Fruit fly (Drosophila melanogaster) whole organism, embryonic: ENCODE data around the gene CG2681.

Experiments
- Adf1 ChIP-seq: fragments of 200-800 bp; sonication (Bioruptor generic); IDR thresholded peaks from 2 replicates; pipeline ENCODE4 v1.3.6; 2022; ENCODE audit warnings: missing biosample characterization, missing genetic modification characterization
- CG10565 ChIP-seq: fragments of 200-800 bp; sonication (Bioruptor generic); optimal IDR thresholded peaks from 3 replicates; lab custom pipeline; 2016; ENCODE audit warnings: missing biosample characterization, mild to moderate bottlenecking, missing genetic modification characterization
- CG11085 ChIP-seq: fragments of 200-800 bp; sonication (Bioruptor generic); IDR thresholded peaks from 2 replicates; pipeline ENCODE4 v1.3.6; 2022; ENCODE audit warnings: missing biosample characterization, missing genetic modification characterization
- CG11247 ChIP-seq: fragments of 200-800 bp; sonication (Bioruptor generic); IDR thresholded peaks from 2 replicates; pipeline ENCODE4 v1.3.6; 2022; ENCODE audit warnings: missing biosample characterization, missing genetic modification characterization
- CG11560 ChIP-seq: fragments of 200-800 bp; sonication (Bioruptor generic); IDR thresholded peaks from 3 replicates; pipeline ENCODE4 v1.3.6; 2022; ENCODE audit warnings: missing biosample characterization, missing genetic modification characterization
- CG12071 ChIP-seq: fragments of 200-800 bp; sonication (Bioruptor generic); optimal IDR thresholded peaks from 3 replicates; lab custom pipeline; 2018; ENCODE audit warnings: missing biosample characterization, mild to moderate bottlenecking, missing genetic modification characterization
- CG12219 ChIP-seq: fragments of 200-800 bp; sonication (Bioruptor generic); optimal IDR thresholded peaks from 3 replicates; lab custom pipeline; 2018; ENCODE audit warnings: missing biosample characterization, mild to moderate bottlenecking, missing genetic modification characterization
- CG15011 ChIP-seq: fragments of 200-800 bp; sonication (Bioruptor generic); optimal IDR thresholded peaks from 3 replicates; lab custom pipeline; 2018; ENCODE audit warnings: missing biosample characterization, mild to moderate bottlenecking, missing genetic modification characterization
- CG15073 ChIP-seq: fragments of 200-800 bp; sonication (Bioruptor generic); optimal IDR thresholded peaks from 2 replicates; lab custom pipeline; 2016; ENCODE audit warnings: missing biosample characterization, missing genetic modification characterization
- CG15479 ChIP-seq: fragments of 200-800 bp; sonication (Bioruptor generic); optimal IDR thresholded peaks from 3 replicates; lab custom pipeline; 2019; ENCODE audit warnings: missing biosample characterization, mild to moderate bottlenecking, missing genetic modification characterization, moderate library complexity
- CG18262 ChIP-seq: fragments of 200-800 bp; optimal IDR thresholded peaks from 3 replicates; lab custom pipeline; 2019; ENCODE audit warnings: missing biosample characterization, mild to moderate bottlenecking, missing genetic modification characterization, moderate library complexity
- CG2129 ChIP-seq: fragments of 200-800 bp; sonication (Bioruptor generic); IDR thresholded peaks from 2 replicates; pipeline ENCODE4 v1.3.6; 2022; ENCODE audit warnings: missing biosample characterization, missing genetic modification characterization; ENCODE audit not compliant: partially characterized antibody
- CG3065 ChIP-seq: fragments of 200-800 bp; sonication (Bioruptor generic); optimal IDR thresholded peaks from 2 replicates; lab custom pipeline; 2016; ENCODE audit warnings: missing biosample characterization, missing genetic modification characterization
- CG34224 ChIP-seq: fragments of 200-800 bp; sonication (Bioruptor generic); IDR thresholded peaks from 3 replicates; pipeline ENCODE4 v1.3.6; 2022; ENCODE audit warnings: missing biosample characterization, missing genetic modification characterization; ENCODE audit not compliant: partially characterized antibody
- CG43689 ChIP-seq: fragments of 200-800 bp; sonication (Bioruptor generic); IDR thresholded peaks from 2 replicates; pipeline ENCODE4 v1.3.6; 2022; ENCODE audit warnings: missing biosample characterization, missing genetic modification characterization
- CG4617 ChIP-seq: fragments of 200-800 bp; sonication (Bioruptor generic); optimal IDR thresholded peaks from 3 replicates; lab custom pipeline; 2016; ENCODE audit warnings: missing biosample characterization, missing genetic modification characterization, borderline replicate concordance
- CG6654 ChIP-seq: fragments of 200-800 bp; sonication (Bioruptor generic); optimal IDR thresholded peaks from 2 replicates; lab custom pipeline; 2017; ENCODE audit warnings: missing biosample characterization, mild to moderate bottlenecking, missing genetic modification characterization
- CG7372 ChIP-seq: fragments of 200-800 bp; sonication (Bioruptor generic); IDR thresholded peaks from 2 replicates; pipeline ENCODE4 v1.3.6; 2022; ENCODE audit warnings: missing biosample characterization, missing genetic modification characterization
- CG8388 ChIP-seq: fragments of 200-800 bp; sonication (Bioruptor generic); optimal IDR thresholded peaks from 2 replicates; lab custom pipeline; 2019; ENCODE audit warnings: missing biosample characterization, mild to moderate bottlenecking, missing genetic modification characterization, moderate library complexity
- CHES-1-like ChIP-seq: fragments of 200-800 bp; sonication (Bioruptor generic); optimal IDR thresholded peaks from 2 replicates; lab custom pipeline; 2016; ENCODE audit warnings: missing biosample characterization, missing genetic modification characterization
- Dip3 ChIP-seq: fragments of 200-800 bp; sonication (Bioruptor generic); optimal IDR thresholded peaks from 3 replicates; lab custom pipeline; 2016; ENCODE audit warnings: missing biosample characterization, missing genetic modification characterization
- Doc2 ChIP-seq: fragments of 200-800 bp; sonication (Bioruptor generic); IDR thresholded peaks from 2 replicates; pipeline ENCODE4 v1.3.6; 2022; ENCODE audit warnings: missing biosample characterization, missing genetic modification characterization
- HLHmδ ChIP-seq: fragments of 200-800 bp; sonication (Bioruptor generic); optimal IDR thresholded peaks from 2 replicates; lab custom pipeline; 2018; ENCODE audit warnings: missing biosample characterization, mild to moderate bottlenecking, missing genetic modification characterization, moderate library complexity
- MTF-1 ChIP-seq: fragments of 200-800 bp; sonication (Bioruptor generic); optimal IDR thresholded peaks from 2 replicates; lab custom pipeline; 2018; ENCODE audit warnings: missing biosample characterization, mild to moderate bottlenecking, missing genetic modification characterization, borderline replicate concordance
- NC2α ChIP-seq: fragments of 200-800 bp; sonication (Bioruptor generic); optimal IDR thresholded peaks from 2 replicates; lab custom pipeline; 2016; ENCODE audit warnings: missing biosample characterization, missing genetic modification characterization
- Taf1 ChIP-seq: fragments of 200-800 bp; sonication (Bioruptor generic); IDR thresholded peaks from 2 replicates; pipeline ENCODE4 v1.3.6; 2022; ENCODE audit warnings: missing biosample characterization, missing genetic modification characterization
- Xbp1 ChIP-seq: fragments of 200-800 bp; sonication (Bioruptor generic); optimal IDR thresholded peaks from 3 replicates; lab custom pipeline; 2016; ENCODE audit warnings: missing biosample characterization, mild to moderate bottlenecking, missing genetic modification characterization
- Xrp1 ChIP-seq: fragments of 200-800 bp; sonication (Bioruptor generic); IDR thresholded peaks from 2 replicates; pipeline ENCODE4 v1.3.6; 2022; ENCODE audit warnings: missing biosample characterization, missing genetic modification characterization
- bab2 ChIP-seq: fragments of 200-800 bp; sonication (Bioruptor generic); optimal IDR thresholded peaks from 2 replicates; lab custom pipeline; 2016; ENCODE audit warnings: missing biosample characterization, missing genetic modification characterization
- chif ChIP-seq, 2 experiments: fragments of 200-800 bp; sonication (Bioruptor generic); optimal IDR thresholded peaks; 3 replicates each; lab custom pipeline; 2016; ENCODE audit warnings: missing biosample characterization in 2 of 2, missing genetic modification characterization in 2 of 2
- ci ChIP-seq: fragments of 200-800 bp; sonication (Bioruptor generic); IDR thresholded peaks from 3 replicates; pipeline ENCODE4 v1.3.6; 2022; ENCODE audit warnings: missing biosample characterization, missing genetic modification characterization
- crp ChIP-seq, 2 experiments: fragments of 200-800 bp; sonication (Bioruptor generic); optimal IDR thresholded peaks; 2 replicates in 1 of 2; 3 replicates in 1 of 2; lab custom pipeline; 2017; ENCODE audit warnings: missing biosample characterization in 2 of 2, missing genetic modification characterization in 2 of 2, mild to moderate bottlenecking in 1 of 2, moderate library complexity in 1 of 2
- dati ChIP-seq: fragments of 200-800 bp; sonication (Bioruptor generic); IDR thresholded peaks from 2 replicates; pipeline ENCODE4 v1.3.6; 2022; ENCODE audit warnings: missing biosample characterization, missing genetic modification characterization
- dm ChIP-seq: fragments of 200-800 bp; sonication (Bioruptor generic); optimal IDR thresholded peaks from 3 replicates; lab custom pipeline; 2016; ENCODE audit warnings: missing biosample characterization, missing genetic modification characterization
- dmrt11E ChIP-seq: fragments of 200-800 bp; sonication (Bioruptor generic); optimal IDR thresholded peaks from 3 replicates; lab custom pipeline; 2018; ENCODE audit warnings: missing biosample characterization, mild to moderate bottlenecking, missing genetic modification characterization, moderate library complexity
- gem ChIP-seq: fragments of 200-800 bp; sonication (Bioruptor generic); optimal IDR thresholded peaks from 2 replicates; lab custom pipeline; 2019; ENCODE audit warnings: missing biosample characterization, mild to moderate bottlenecking, missing genetic modification characterization, moderate library complexity
- her ChIP-seq: fragments of 200-800 bp; sonication (Bioruptor generic); optimal IDR thresholded peaks from 2 replicates; lab custom pipeline; 2016; ENCODE audit warnings: missing biosample characterization, missing genetic modification characterization
- inv ChIP-seq: fragments of 200-800 bp; sonication (Bioruptor generic); IDR thresholded peaks from 2 replicates; pipeline ENCODE4 v1.3.6; 2022; ENCODE audit warnings: missing biosample characterization, missing genetic modification characterization; ENCODE audit not compliant: partially characterized antibody
- repo ChIP-seq: fragments of 200-800 bp; sonication (Bioruptor generic); optimal IDR thresholded peaks from 2 replicates; lab custom pipeline; 2016; ENCODE audit warnings: missing biosample characterization, missing genetic modification characterization
- sd ChIP-seq: fragments of 200-800 bp; sonication (Bioruptor generic); optimal IDR thresholded peaks from 3 replicates; lab custom pipeline; 2018; ENCODE audit warnings: missing biosample characterization, mild to moderate bottlenecking, missing genetic modification characterization, moderate library complexity
- slp2 ChIP-seq: fragments of 200-800 bp; sonication (Bioruptor generic); optimal IDR thresholded peaks from 2 replicates; lab custom pipeline; 2016; ENCODE audit warnings: missing biosample characterization, missing genetic modification characterization
- sob ChIP-seq: fragments of 200-800 bp; sonication (Bioruptor generic); IDR thresholded peaks from 2 replicates; pipeline ENCODE4 v1.3.6; 2022; ENCODE audit warnings: missing biosample characterization, missing genetic modification characterization
- sug ChIP-seq: fragments of 200-800 bp; optimal IDR thresholded peaks from 2 replicates; lab custom pipeline; 2019; ENCODE audit warnings: missing biosample characterization, mild to moderate bottlenecking, missing genetic modification characterization, moderate library complexity
- tio ChIP-seq: fragments of 200-800 bp; sonication (Bioruptor generic); optimal IDR thresholded peaks from 2 replicates; lab custom pipeline; 2017; ENCODE audit warnings: missing biosample characterization, missing genetic modification characterization, inconsistent platforms
- ttk ChIP-seq: fragments of 200-800 bp; sonication (Bioruptor generic); IDR thresholded peaks from 2 replicates; pipeline ENCODE4 v2.1.2; 2022; ENCODE audit warnings: missing biosample characterization, missing genetic modification characterization
- tup ChIP-seq: fragments of 200-800 bp; sonication (Bioruptor generic); optimal IDR thresholded peaks from 2 replicates; lab custom pipeline; 2016; ENCODE audit warnings: missing biosample characterization, mild to moderate bottlenecking, missing genetic modification characterization, moderate library complexity
- vnd ChIP-seq: fragments of 200-800 bp; sonication (Bioruptor generic); IDR thresholded peaks from 3 replicates; pipeline ENCODE4 v1.3.6; 2022; ENCODE audit warnings: missing biosample characterization, missing genetic modification characterization; ENCODE audit not compliant: partially characterized antibody
- wdn ChIP-seq: fragments of 200-800 bp; sonication (Bioruptor generic); IDR thresholded peaks from 2 replicates; pipeline ENCODE4 v1.3.6; 2022; ENCODE audit warnings: missing biosample characterization, missing genetic modification characterization
- zf30C ChIP-seq: fragments of 200-800 bp; sonication (Bioruptor generic); optimal IDR thresholded peaks from 3 replicates; lab custom pipeline; 2018; ENCODE audit warnings: missing biosample characterization, mild to moderate bottlenecking, missing genetic modification characterization
- zfh2 ChIP-seq: fragments of 200-800 bp; sonication (Bioruptor generic); optimal IDR thresholded peaks from 2 replicates; lab custom pipeline; 2016; ENCODE audit warnings: missing biosample characterization, missing genetic modification characterization

Gene CG2681

dm6 chrX:2744042-2744441 is 35.6 kb downstream of the CG2681 start, which contains the start of gene Syx4 (continued):
- peak; percentile 87 for TF ChIP-seq CG18262 (tag; lab: Kevin White, UChicago)
- TF ChIP-seq zfh2 (GFP tag; lab: Kevin White, UChicago) = peak; percentile 89
- TF ChIP-seq ttk = peak; percentile 86
- TF ChIP-seq CG8388 (GFP tag; lab: Kevin White, UChicago) = peak; percentile 87
- TF ChIP-seq dati = peak; percentile 26; the same call in 1 of the 2 replicates
- TF ChIP-seq CG3065 = peak; percentile 46
- TF ChIP-seq dm (GFP tag; lab: Kevin White, UChicago) = peak; percentile 73
- peak; percentile 86 for TF ChIP-seq tup
- no peak for TF ChIP-seq zf30C (GFP tag; lab: Kevin White, UChicago)
- peak; percentile 89 for TF ChIP-seq Xbp1 (GFP tag; lab: Kevin White, UChicago)
- TF ChIP-seq CG43689 (GFP tag; lab: Robert Waterston, UW) = peak; percentile 74
- TF ChIP-seq CG7372 (GFP tag; lab: Robert Waterston, UW) = peak; percentile 83
- TF ChIP-seq HLHmδ = no peak
- peak; percentile 96 for TF ChIP-seq ci
- peak; percentile 71; the same call in 2 of the 3 replicates for TF ChIP-seq CG11560 (tag; lab: Robert Waterston, UW)
- peak; percentile 94 for TF ChIP-seq CG12071
- TF ChIP-seq CG4617 (GFP tag; lab: Kevin White, UChicago) = peak; percentile 46
- peak in 1 of 2 experiments; percentile 27 for TF ChIP-seq crp (GFP tag; optimal IDR thresholded peaks at IDR 0.05; lab: Kevin White, UChicago)
- no peak for TF ChIP-seq CG2129 (GFP tag; lab: Robert Waterston, UW)
- TF ChIP-seq sug (tag; lab: Kevin White, UChicago) = peak; percentile 64
- TF ChIP-seq Taf1 (GFP tag; lab: Robert Waterston, UW) = peak; percentile 83
- peak; percentile 78 for TF ChIP-seq CG6654 (GFP tag; lab: Kevin White, UChicago)
- TF ChIP-seq CG10565 = no peak
- TF ChIP-seq CG34224 = no peak
- no peak for TF ChIP-seq CG15073 (GFP tag; lab: Kevin White, UChicago)
- no peak for TF ChIP-seq CG15479 (GFP tag; lab: Kevin White, UChicago)
- peak; percentile 91 for TF ChIP-seq CHES-1-like (GFP tag; lab: Kevin White, UChicago)
- TF ChIP-seq bab2 = peak; percentile 89
- TF ChIP-seq her (GFP tag; lab: Kevin White, UChicago) = peak; percentile 90
- TF ChIP-seq Adf1 (GFP tag; lab: Robert Waterston, UW) = peak; percentile 64; the same call in 1 of the 2 replicates
- TF ChIP-seq slp2 (GFP tag; lab: Kevin White, UChicago) = peak; percentile 79
- TF ChIP-seq tio (GFP tag; lab: Kevin White, UChicago) = peak; percentile 86
- peak; percentile 83 for TF ChIP-seq wdn
- TF ChIP-seq sd = peak; percentile 79
- peak; percentile 94 for TF ChIP-seq gem (tag; lab: Kevin White, UChicago)
- TF ChIP-seq NC2α (GFP tag; lab: Kevin White, UChicago) = peak; percentile 50
- 0 out of 2 replicates have a peak, but pooled peaks have one; percentile 21 for TF ChIP-seq Doc2 (GFP tag; lab: Robert Waterston, UW)
- peak; percentile 78 for TF ChIP-seq MTF-1 (GFP tag; lab: Kevin White, UChicago)
- TF ChIP-seq repo (GFP tag; lab: Kevin White, UChicago) = peak; percentile 86
- no peak for TF ChIP-seq inv (GFP tag; lab: Robert Waterston, UW)
- TF ChIP-seq CG11085 (GFP tag; lab: Robert Waterston, UW) = peak; percentile 84
- TF ChIP-seq sob (GFP tag; lab: Robert Waterston, UW) = peak; percentile 93
- peak; percentile 39 for TF ChIP-seq dmrt11E (tag; lab: Kevin White, UChicago)
- peak; percentile 87 for TF ChIP-seq CG15011 (GFP tag; lab: Kevin White, UChicago)
- peak; percentile 93 for TF ChIP-seq Dip3 (GFP tag; lab: Kevin White, UChicago)
- TF ChIP-seq CG12219 (GFP tag; lab: Kevin White, UChicago) = peak; percentile 92
- peak; percentile 78 to 83 for TF ChIP-seq chif (GFP tag; optimal IDR thresholded peaks at IDR 0.05; lab: Kevin White, UChicago)
- no peak for TF ChIP-seq vnd (GFP tag; lab: Robert Waterston, UW)
- TF ChIP-seq Xrp1 = peak; percentile 89
- TF ChIP-seq CG11247 (GFP tag; lab: Robert Waterston, UW) = peak; percentile 91
